Worm (Caenorhabditis elegans) whole organism, L2 larva: ENCODE measurements around the gene dim-1.

ENCODE experiments used
- C34F6.9 ChIP-seq: fragments of 150-350 bp; optimal IDR thresholded peaks from 2 replicates; lab custom pipeline; 2014; ENCODE audit warnings: missing biosample characterization, missing genetic modification characterization
- F13H6.1 ChIP-seq: sonication (generic microtip); optimal IDR thresholded peaks from 2 replicates; lab custom pipeline; 2016; ENCODE audit warnings: missing genetic modification characterization, missing compliant biosample characterization
- R02D3.7 ChIP-seq: fragments of 150-350 bp; optimal IDR thresholded peaks from 2 replicates; lab custom pipeline; 2014; ENCODE audit warnings: missing biosample characterization, missing genetic modification characterization
- Y55F3AM.14 ChIP-seq: fragments of 200-800 bp; sonication (Bioruptor generic); optimal IDR thresholded peaks from 2 replicates; lab custom pipeline; 2018; ENCODE audit warnings: mild to moderate bottlenecking, missing genetic modification characterization, missing compliant biosample characterization
- ZK546.5 ChIP-seq: sonication (generic microtip); optimal IDR thresholded peaks from 2 replicates; lab custom pipeline; 2017; ENCODE audit warnings: missing biosample characterization, missing genetic modification characterization
- alr-1 ChIP-seq: fragments of 150-350 bp; optimal IDR thresholded peaks from 2 replicates; lab custom pipeline; 2014; ENCODE audit warnings: missing biosample characterization, missing genetic modification characterization
- aly-2 ChIP-seq: fragments of 150-350 bp; optimal IDR thresholded peaks from 2 replicates; lab custom pipeline; 2014; ENCODE audit warnings: missing biosample characterization, missing genetic modification characterization
- ama-1 ChIP-seq: fragments of 150-350 bp; optimal IDR thresholded peaks from 2 replicates; lab custom pipeline; 2018; ENCODE audit warnings: inconsistent platforms
- blmp-1 ChIP-seq: sonication (generic microtip); optimal IDR thresholded peaks from 2 replicates; lab custom pipeline; 2017; ENCODE audit warnings: missing genetic modification characterization, mild to moderate bottlenecking, missing compliant biosample characterization, antibody characterized with exemption, moderate library complexity; ENCODE audit not compliant: insufficient read depth
- ceh-16 ChIP-seq: fragments of 150-350 bp; optimal IDR thresholded peaks from 2 replicates; lab custom pipeline; 2014; ENCODE audit warnings: missing biosample characterization, missing genetic modification characterization
- ceh-82 ChIP-seq: fragments of 150-350 bp; optimal IDR thresholded peaks from 2 replicates; lab custom pipeline; 2014; ENCODE audit warnings: missing biosample characterization, missing genetic modification characterization
- crh-2 ChIP-seq: sonication (generic microtip); optimal IDR thresholded peaks from 2 replicates; lab custom pipeline; 2017; ENCODE audit warnings: missing biosample characterization, missing genetic modification characterization
- dmd-4 ChIP-seq: sonication (generic microtip); optimal IDR thresholded peaks from 2 replicates; lab custom pipeline; 2017; ENCODE audit warnings: missing biosample characterization, missing genetic modification characterization
- egl-27 ChIP-seq: sonication (generic microtip); optimal IDR thresholded peaks from 3 replicates; lab custom pipeline; 2017; ENCODE audit warnings: missing biosample characterization, missing genetic modification reagents, missing genetic modification characterization
- elt-1 ChIP-seq: fragments of 150-350 bp; optimal IDR thresholded peaks from 2 replicates; lab custom pipeline; 2014; ENCODE audit warnings: missing biosample characterization, missing genetic modification characterization
- elt-3 ChIP-seq: sonication (generic microtip); optimal IDR thresholded peaks from 2 replicates; lab custom pipeline; 2017; ENCODE audit warnings: missing biosample characterization, missing genetic modification characterization
- fos-1 ChIP-seq: fragments of 150-350 bp; optimal IDR thresholded peaks from 2 replicates; lab custom pipeline; 2014; ENCODE audit warnings: missing biosample characterization, missing genetic modification characterization
- gmeb-1 ChIP-seq: fragments of 150-350 bp; optimal IDR thresholded peaks from 2 replicates; lab custom pipeline; 2014; ENCODE audit warnings: missing biosample characterization, missing genetic modification characterization
- lin-11 ChIP-seq: fragments of 150-350 bp; sonication (generic microtip); optimal IDR thresholded peaks from 2 replicates; lab custom pipeline; 2014; ENCODE audit warnings: missing biosample characterization, missing genetic modification characterization, inconsistent platforms, mixed read lengths
- lin-13 ChIP-seq: fragments of 150-350 bp; optimal IDR thresholded peaks from 2 replicates; lab custom pipeline; 2014; ENCODE audit warnings: missing biosample characterization, missing genetic modification reagents, missing genetic modification characterization
- lin-39 ChIP-seq: fragments of 150-350 bp; optimal IDR thresholded peaks from 2 replicates; lab custom pipeline; 2014; ENCODE audit warnings: missing biosample characterization, missing genetic modification reagents, missing genetic modification characterization
- lsy-2 ChIP-seq, 2 experiments: fragments of 150-350 bp in 1 of 2; sonication (generic microtip) in 1 of 2; optimal IDR thresholded peaks; 2 replicates each; lab custom pipeline; 2014 to 2017; ENCODE audit warnings: missing biosample characterization in 2 of 2, missing genetic modification characterization in 2 of 2
- mab-5 ChIP-seq: fragments of 150-350 bp; optimal IDR thresholded peaks from 2 replicates; lab custom pipeline; 2014; ENCODE audit warnings: missing biosample characterization, missing genetic modification characterization
- mbf-1 ChIP-seq: sonication (generic microtip); optimal IDR thresholded peaks from 2 replicates; lab custom pipeline; 2017; ENCODE audit warnings: missing biosample characterization, missing genetic modification characterization
- mdl-1 ChIP-seq, 2 experiments: fragments of 150-350 bp in 1 of 2; sonication (generic microtip) in 1 of 2; optimal IDR thresholded peaks; 2 replicates each; lab custom pipeline; 2017; ENCODE audit warnings: missing biosample characterization in 2 of 2, missing genetic modification characterization in 2 of 2
- nhr-10 ChIP-seq: sonication (generic microtip); optimal IDR thresholded peaks from 2 replicates; lab custom pipeline; 2017; ENCODE audit warnings: missing biosample characterization, missing genetic modification characterization
- nhr-11 ChIP-seq: fragments of 150-350 bp; optimal IDR thresholded peaks from 2 replicates; lab custom pipeline; 2014; ENCODE audit warnings: missing biosample characterization, missing genetic modification characterization
- nhr-12 ChIP-seq: fragments of 150-350 bp; optimal IDR thresholded peaks from 2 replicates; lab custom pipeline; 2014; ENCODE audit warnings: missing biosample characterization, missing genetic modification characterization
- nhr-129 ChIP-seq: fragments of 150-350 bp; optimal IDR thresholded peaks from 2 replicates; lab custom pipeline; 2014; ENCODE audit warnings: missing biosample characterization, missing genetic modification characterization
- nhr-21 ChIP-seq: fragments of 150-350 bp; optimal IDR thresholded peaks from 2 replicates; lab custom pipeline; 2014; ENCODE audit warnings: missing biosample characterization, missing genetic modification characterization
- nhr-23 ChIP-seq: fragments of 150-350 bp; optimal IDR thresholded peaks from 2 replicates; lab custom pipeline; 2014; ENCODE audit warnings: missing biosample characterization, missing genetic modification reagents, missing genetic modification characterization
- nhr-237 ChIP-seq: fragments of 150-350 bp; optimal IDR thresholded peaks from 2 replicates; lab custom pipeline; 2014; ENCODE audit warnings: missing biosample characterization, missing genetic modification characterization
- nhr-25 ChIP-seq: fragments of 150-350 bp; sonication (generic microtip); optimal IDR thresholded peaks from 3 replicates; lab custom pipeline; 2014; ENCODE audit warnings: missing biosample characterization, missing genetic modification characterization
- nhr-6 ChIP-seq: fragments of 150-350 bp; optimal IDR thresholded peaks from 2 replicates; lab custom pipeline; 2014; ENCODE audit warnings: missing biosample characterization, missing genetic modification characterization
- nhr-77 ChIP-seq: fragments of 150-350 bp; optimal IDR thresholded peaks from 2 replicates; lab custom pipeline; 2014; ENCODE audit warnings: missing biosample characterization, missing genetic modification characterization
- peb-1 ChIP-seq: fragments of 150-350 bp; optimal IDR thresholded peaks from 2 replicates; lab custom pipeline; 2014; ENCODE audit warnings: missing biosample characterization, missing genetic modification characterization
- sem-4 ChIP-seq: fragments of 150-350 bp; optimal IDR thresholded peaks from 2 replicates; lab custom pipeline; 2014; ENCODE audit warnings: missing biosample characterization, missing genetic modification reagents, missing genetic modification characterization
- skn-1 ChIP-seq: sonication (generic microtip); optimal IDR thresholded peaks from 2 replicates; lab custom pipeline; 2017; ENCODE audit warnings: missing biosample characterization, missing genetic modification characterization
- sma-3 ChIP-seq: sonication (generic microtip); optimal IDR thresholded peaks from 2 replicates; lab custom pipeline; 2016; ENCODE audit warnings: missing genetic modification reagents, missing genetic modification characterization, missing compliant biosample characterization
- sma-9 ChIP-seq, 2 experiments: fragments of 150-350 bp in 1 of 2; sonication (generic microtip) in 1 of 2; optimal IDR thresholded peaks; 2 replicates each; lab custom pipeline; 2014 to 2016; ENCODE audit warnings: missing genetic modification characterization in 2 of 2, mild to moderate bottlenecking in 1 of 2, missing biosample characterization in 1 of 2, missing compliant biosample characterization in 1 of 2, missing genetic modification reagents in 1 of 2, moderate library complexity in 1 of 2
- snpc-4 ChIP-seq: fragments of 150-350 bp; optimal IDR thresholded peaks from 2 replicates; lab custom pipeline; 2014; ENCODE audit warnings: missing biosample characterization, missing genetic modification characterization
- unc-39 ChIP-seq: fragments of 150-350 bp; optimal IDR thresholded peaks from 2 replicates; lab custom pipeline; 2014; ENCODE audit warnings: missing biosample characterization, missing genetic modification characterization
- unc-55 ChIP-seq: fragments of 150-350 bp; sonication (generic microtip); optimal IDR thresholded peaks from 3 replicates; lab custom pipeline; 2014; ENCODE audit warnings: missing biosample characterization, missing genetic modification reagents, missing genetic modification characterization
- unc-62 ChIP-seq: fragments of 150-350 bp; optimal IDR thresholded peaks from 2 replicates; lab custom pipeline; 2014; ENCODE audit warnings: missing biosample characterization, missing genetic modification reagents, missing genetic modification characterization
- zag-1 ChIP-seq: fragments of 150-350 bp; optimal IDR thresholded peaks from 2 replicates; lab custom pipeline; 2014; ENCODE audit warnings: missing biosample characterization, missing genetic modification characterization
- ztf-1 ChIP-seq: fragments of 200-800 bp; sonication (Bioruptor generic); conservative IDR thresholded peaks from 2 replicates; pipeline ENCODE4 v1.3.6; 2022; ENCODE audit warnings: missing genetic modification characterization, missing compliant biosample characterization
- ztf-11 ChIP-seq: sonication (generic microtip); optimal IDR thresholded peaks from 2 replicates; lab custom pipeline; 2017; ENCODE audit warnings: missing biosample characterization, missing genetic modification characterization
- ztf-4 ChIP-seq: fragments of 150-350 bp; optimal IDR thresholded peaks from 2 replicates; lab custom pipeline; 2014; ENCODE audit warnings: missing biosample characterization, missing genetic modification characterization

The dim-1 gene

DNA sequence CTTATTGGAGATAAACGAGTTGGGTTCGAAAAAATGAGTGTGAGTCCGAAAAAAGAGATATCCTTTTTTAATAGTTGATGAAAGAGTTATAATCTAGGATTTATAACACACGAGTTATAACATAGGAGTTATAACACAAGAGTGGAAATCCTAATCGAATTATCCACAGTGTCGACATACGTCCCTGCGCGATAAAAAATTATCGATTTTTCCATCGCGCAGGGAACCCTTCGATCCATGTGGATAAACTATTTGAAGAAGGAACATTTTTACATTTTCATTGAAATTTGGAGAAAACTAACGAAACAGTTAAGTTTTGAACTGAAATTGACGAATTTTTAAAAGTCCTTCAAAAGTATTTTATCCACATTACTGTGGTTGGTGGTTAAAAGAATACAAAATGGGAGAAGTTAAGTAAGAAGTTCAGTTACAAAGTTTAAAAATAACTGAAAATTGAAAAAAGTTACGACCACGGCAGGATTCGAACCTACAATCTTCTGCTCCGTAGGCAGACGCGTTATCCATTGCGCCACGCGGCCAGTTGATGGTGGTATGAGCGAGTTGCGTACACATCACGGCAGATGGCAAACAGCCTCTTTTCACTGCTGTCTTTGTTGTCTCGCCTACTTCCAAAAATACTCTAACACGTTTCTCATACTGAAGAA, 21.7 kb downstream of the dim-1 start (continued):
- TF ChIP-seq F13H6.1 = peak; percentile 99
- peak; percentile 83 for TF ChIP-seq ztf-11
- peak; percentile 99 for TF ChIP-seq sma-3 (GFP tag; lab: Kevin White, UChicago)
- TF ChIP-seq alr-1 (tag; lab: Kevin White, UChicago) = no peak
- peak; percentile 55 for TF ChIP-seq nhr-11 (tag; lab: Kevin White, UChicago)
- TF ChIP-seq lin-39 = peak; percentile 98
- peak; percentile 97 for TF ChIP-seq unc-62
- peak; percentile 72 for TF ChIP-seq ZK546.5
- TF ChIP-seq nhr-77 (tag; lab: Kevin White, UChicago) = peak; percentile 96
- TF ChIP-seq nhr-237 (tag; lab: Kevin White, UChicago) = peak; percentile 97
- TF ChIP-seq gmeb-1 (tag; lab: Kevin White, UChicago) = peak; percentile 94
- TF ChIP-seq ceh-82 (tag; lab: Kevin White, UChicago) = peak; percentile 97

DNA sequence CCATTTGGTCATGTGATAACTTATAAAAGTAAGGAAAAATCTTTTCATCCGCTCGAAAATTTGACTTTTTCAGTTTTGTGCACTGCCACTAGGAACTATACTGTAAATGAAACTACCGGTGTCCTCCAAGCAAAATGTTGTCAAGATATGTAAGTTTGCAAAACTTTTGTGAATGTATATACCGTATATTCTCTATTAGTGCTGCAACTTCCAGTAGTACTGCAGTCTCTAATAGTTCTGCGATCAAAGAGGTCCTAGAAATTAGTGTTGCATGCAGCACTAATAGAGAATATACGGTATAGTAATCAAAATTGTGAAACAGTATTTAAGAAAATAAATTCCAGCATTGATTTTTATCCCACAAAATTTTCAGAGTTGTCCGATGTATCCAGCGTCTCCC, 28.0 kb downstream of the dim-1 start:
- no peak for TF ChIP-seq alr-1 (tag; lab: Kevin White, UChicago)
- TF ChIP-seq, all 48 proteins: peak for 0

DNA sequence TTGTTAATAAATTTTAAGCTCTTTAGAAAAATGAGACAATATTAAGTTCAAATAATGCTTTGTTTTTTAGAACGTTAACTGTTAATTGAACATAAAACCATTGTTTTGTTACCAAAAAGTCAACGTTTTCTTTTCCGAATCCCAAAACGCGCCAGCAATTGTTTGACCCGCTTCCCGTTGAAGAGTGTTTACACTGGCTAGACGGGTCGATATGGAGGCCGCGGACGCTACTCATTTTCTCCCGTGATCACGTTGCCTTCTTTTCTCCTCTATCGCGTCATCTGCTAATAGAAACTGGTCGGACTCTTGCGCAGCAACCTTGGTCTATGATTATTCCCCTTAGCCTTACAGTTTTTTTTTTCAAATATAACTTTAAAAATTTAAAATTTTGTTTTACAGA, 28.9 kb downstream of the dim-1 start, which contains the start of gene C34D10.1:
Gene C34D10.1 (plus strand): TSS at position 400 of the 400 bp plus-strand sequence.
- TF ChIP-seq R02D3.7 (tag; lab: Kevin White, UChicago) = no peak
- TF ChIP-seq sem-4 (tag; lab: Kevin White, UChicago) = peak; percentile 86
- no peak for TF ChIP-seq unc-39 (tag; lab: Kevin White, UChicago)
- peak; percentile 57 for TF ChIP-seq nhr-21
- TF ChIP-seq mbf-1 (tag; lab: Kevin White, UChicago) = no peak
- peak; percentile 28 for TF ChIP-seq egl-27
- peak; percentile 56 for TF ChIP-seq gmeb-1 (tag; lab: Kevin White, UChicago)
- peak; percentile 73 for TF ChIP-seq lin-11 (tag; lab: Kevin White, UChicago)
- TF ChIP-seq lsy-2 (tag; optimal IDR thresholded peaks at IDR 0.05; lab: Kevin White, UChicago) = peak in 1 of 2 experiments; percentile 77
- TF ChIP-seq sma-9 (GFP tag; optimal IDR thresholded peaks at IDR 0.05; lab: Kevin White, UChicago) = peak; percentile 69
- no peak for TF ChIP-seq sma-9 (tag; optimal IDR thresholded peaks at IDR 0.05; lab: Kevin White, UChicago)
- TF ChIP-seq aly-2 (tag; lab: Kevin White, UChicago) = no peak
- TF ChIP-seq ama-1 (lab: Kevin White, UChicago) = peak; percentile 22
- no peak for TF ChIP-seq ceh-16 (tag; lab: Kevin White, UChicago)
- TF ChIP-seq elt-3 = no peak
- no peak for TF ChIP-seq lin-39
- TF ChIP-seq mab-5 (tag; lab: Kevin White, UChicago) = no peak
- TF ChIP-seq nhr-23 (tag; lab: Kevin White, UChicago) = no peak
- peak; percentile 63 for TF ChIP-seq fos-1 (tag; lab: Kevin White, UChicago)
- peak; percentile 76 for TF ChIP-seq sma-3 (GFP tag; lab: Kevin White, UChicago)
- TF ChIP-seq F13H6.1 = peak; percentile 61
- TF ChIP-seq nhr-6 (tag; lab: Kevin White, UChicago) = peak; percentile 21
- no peak for TF ChIP-seq zag-1
- peak in 1 of 2 experiments; percentile 2 for TF ChIP-seq mdl-1 (tag; optimal IDR thresholded peaks at IDR 0.05; lab: Kevin White, UChicago)
- no peak for TF ChIP-seq nhr-12 (tag; lab: Kevin White, UChicago)
- TF ChIP-seq ztf-4 = peak; percentile 77
- TF ChIP-seq ceh-82 (tag; lab: Kevin White, UChicago) = no peak
- no peak for TF ChIP-seq alr-1 (tag; lab: Kevin White, UChicago)
- peak; percentile 65 for TF ChIP-seq blmp-1 (tag; lab: Kevin White, UChicago)
- TF ChIP-seq nhr-11 (tag; lab: Kevin White, UChicago) = no peak
- no peak for TF ChIP-seq unc-62
- TF ChIP-seq unc-55 (GFP tag; lab: Kevin White, UChicago) = no peak
- no peak for TF ChIP-seq Y55F3AM.14 (GFP tag; lab: Kevin White, UChicago)
- TF ChIP-seq lin-13 (GFP tag; lab: Kevin White, UChicago) = peak; percentile 67
- no peak for TF ChIP-seq nhr-237 (tag; lab: Kevin White, UChicago)
- no peak for TF ChIP-seq peb-1
- no peak for TF ChIP-seq nhr-77 (tag; lab: Kevin White, UChicago)
- TF ChIP-seq nhr-10 (tag; lab: Kevin White, UChicago) = no peak
- no peak for TF ChIP-seq skn-1 (tag; lab: Kevin White, UChicago)
- TF ChIP-seq ztf-11 = no peak
- peak; percentile 14 for TF ChIP-seq snpc-4 (tag; lab: Kevin White, UChicago)
- TF ChIP-seq C34F6.9 = peak; percentile 58
- TF ChIP-seq crh-2 (tag; lab: Kevin White, UChicago) = peak; percentile 73
- TF ChIP-seq nhr-129 (tag; lab: Kevin White, UChicago) = peak; percentile 83
- no peak for TF ChIP-seq dmd-4 (tag; lab: Kevin White, UChicago)
- no peak for TF ChIP-seq ztf-1 (GFP tag; lab: Robert Waterston, UW)
- peak; percentile 82 for TF ChIP-seq nhr-25 (tag; lab: Kevin White, UChicago)
- no peak for TF ChIP-seq elt-1
- no peak for TF ChIP-seq ZK546.5
